Worm (Caenorhabditis elegans): ENCODE data around the gene math-23.
"Not testable (repeated sequence)": the region's sequence is repeated elsewhere in the genome, so short reads cannot be mapped to it uniquely, and the experiment has no call there.

Gene math-23

DNA sequence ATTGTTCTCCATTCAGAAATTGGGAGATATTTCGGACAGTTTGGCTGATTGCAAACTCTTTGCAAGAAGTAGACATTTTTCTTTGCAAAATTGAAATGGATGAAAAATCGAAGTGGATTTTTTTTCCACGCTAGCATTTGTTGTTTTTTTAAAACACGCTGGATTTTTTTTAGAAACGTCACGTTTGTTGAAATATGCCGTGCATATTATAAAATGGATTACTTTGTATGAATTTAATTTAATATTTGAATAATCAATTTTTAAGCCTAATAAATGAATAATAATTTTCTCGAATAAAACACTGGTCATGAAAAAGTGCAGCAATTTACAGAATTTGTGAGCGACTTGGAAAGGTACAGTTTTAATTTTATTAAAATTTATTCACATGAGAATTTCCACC is 43.0 kb downstream of the math-23 start, which contains the start of gene ZK250.14:
TSS of gene ZK250.14 (minus strand) at position 101 of the 400 bp plus-strand sequence.
- TF ChIP-seq hmg-4 (GFP tag; optimal IDR thresholded peaks at IDR 0.05) (no peak), hmbx-1 (tag; optimal IDR thresholded peaks at IDR 0.05) (no peak), ceh-36 (tag; optimal IDR thresholded peaks at IDR 0.05) (no peak), B0310.2 (tag; optimal IDR thresholded peaks at IDR 0.05) (no peak), scrt-1 (GFP tag; IDR thresholded peaks at IDR 0.05) (no peak), tbx-11 (GFP tag; IDR thresholded peaks at IDR 0.05) (no peak), hnd-1 (tag; optimal IDR thresholded peaks at IDR 0.05) (no peak), ama-1 (optimal IDR thresholded peaks at IDR 0.05) (no peak), F13C5.2 (tag; optimal IDR thresholded peaks at IDR 0.05) (no peak), aly-1 (tag; optimal IDR thresholded peaks at IDR 0.05) (no peak), pes-1 (GFP tag; IDR thresholded peaks at IDR 0.05) (no peak)

DNA sequence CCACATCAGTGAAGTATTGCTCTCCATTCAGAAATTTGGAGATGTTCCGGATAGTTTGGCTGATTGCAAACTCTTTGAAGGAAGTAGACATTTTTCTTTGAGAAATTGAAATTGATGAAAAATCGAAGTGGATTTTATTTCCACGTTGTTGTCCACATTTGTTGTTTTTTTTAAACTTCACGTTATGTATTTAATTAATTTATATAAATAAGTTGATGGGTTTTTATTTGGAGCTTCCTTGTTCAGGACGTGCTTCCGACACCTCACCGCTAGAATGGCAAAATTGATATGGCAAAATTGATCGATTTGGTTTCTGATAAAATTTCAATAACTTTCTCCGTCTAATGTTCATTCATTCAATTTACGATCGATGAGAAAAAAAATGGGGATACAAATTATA is 44.3 kb downstream of the math-23 start, which contains the start of gene math-48:
TSS of gene math-48 (minus strand) at position 101 of the 400 bp plus-strand sequence.
- TF ChIP-seq hnd-1 (tag; optimal IDR thresholded peaks at IDR 0.05), result no peak

DNA sequence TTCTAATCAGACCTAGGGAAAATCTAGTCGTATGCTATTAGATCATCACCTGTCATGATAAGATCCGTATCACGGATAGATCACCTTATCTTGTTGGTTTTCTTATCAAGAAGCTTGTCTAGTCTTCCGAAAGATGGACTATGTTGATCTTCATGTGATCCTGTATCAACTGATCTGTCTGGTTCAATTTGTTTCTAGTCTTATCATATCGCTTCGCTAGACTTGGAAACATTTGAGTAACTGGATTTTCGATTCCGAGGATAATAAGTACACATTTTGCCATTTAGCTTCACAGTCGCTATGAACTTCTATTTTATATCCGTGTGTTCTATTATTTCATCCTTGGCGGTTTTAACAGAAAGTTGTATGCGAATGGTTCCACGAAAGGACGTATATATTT is 46.3 kb downstream of the math-23 start, which contains the start of gene ZK250.2:
TSS of gene ZK250.2 (plus strand) at position 301 of the 400 bp plus-strand sequence.
- TF ChIP-seq tra-4 (tag; optimal IDR thresholded peaks at IDR 0.05); scrt-1 (GFP tag; IDR thresholded peaks at IDR 0.05); flt-1 (GFP tag; IDR thresholded peaks at IDR 0.05): not testable (repeated sequence)

DNA sequence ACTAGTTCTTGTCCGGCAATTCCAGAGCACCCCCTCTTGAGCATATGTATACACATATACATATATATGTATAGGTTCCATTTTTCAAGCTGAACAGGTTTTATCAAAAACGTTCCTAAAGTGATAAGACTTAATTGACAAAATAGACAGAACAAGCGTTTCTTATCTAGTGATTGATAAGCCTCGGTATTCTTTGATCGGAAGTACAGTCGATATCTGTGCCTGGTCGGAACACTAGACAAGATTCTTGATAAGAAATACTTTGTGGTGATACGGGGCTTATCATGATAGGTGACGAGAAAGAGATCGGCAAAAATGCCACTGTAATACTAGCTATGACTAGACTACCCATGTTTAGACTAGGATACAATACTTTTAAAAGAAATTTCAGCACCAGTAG is 47.0 kb downstream of the math-23 start:
- no peak for TF ChIP-seq hmg-4 (GFP tag; optimal IDR thresholded peaks at IDR 0.05)

All from whole organism, early embryonic.